Worm (Caenorhabditis elegans) whole organism, mixed stage, embryonic: Measurements from ENCODE around the gene try-14.

ENCODE experiments used
- M03D4.4 ChIP-seq: sonication (generic microtip); optimal IDR thresholded peaks from 2 replicates; lab custom pipeline; 2017; ENCODE audit warnings: mild to moderate bottlenecking, missing genetic modification characterization, missing compliant biosample characterization
- bed-3 ChIP-seq: fragments of 200-800 bp; sonication (Bioruptor generic); optimal IDR thresholded peaks from 3 replicates; lab custom pipeline; 2018; ENCODE audit warnings: mild to moderate bottlenecking, missing genetic modification characterization, moderate library complexity, missing compliant biosample characterization
- blmp-1 ChIP-seq: fragments of 150-350 bp; optimal IDR thresholded peaks from 2 replicates; lab custom pipeline; 2014; ENCODE audit warnings: missing biosample characterization, missing genetic modification characterization
- ceh-43 ChIP-seq: fragments of 200-800 bp; sonication (Bioruptor generic); optimal IDR thresholded peaks from 2 replicates; lab custom pipeline; 2018; ENCODE audit warnings: mild to moderate bottlenecking, missing genetic modification characterization, moderate library complexity, missing compliant biosample characterization
- ceh-83 ChIP-seq: fragments of 200-800 bp; sonication (Bioruptor generic); optimal IDR thresholded peaks from 2 replicates; lab custom pipeline; 2018; ENCODE audit warnings: mild to moderate bottlenecking, missing genetic modification characterization, missing compliant biosample characterization
- ces-1 ChIP-seq: fragments of 150-350 bp; optimal IDR thresholded peaks from 2 replicates; lab custom pipeline; 2014; ENCODE audit warnings: missing biosample characterization, missing genetic modification reagents, missing genetic modification characterization
- drap-1 ChIP-seq: fragments of 200-800 bp; sonication (Bioruptor generic); optimal IDR thresholded peaks from 3 replicates; lab custom pipeline; 2018; ENCODE audit warnings: mild to moderate bottlenecking, missing genetic modification characterization, missing compliant biosample characterization
- elt-1 ChIP-seq: sonication (generic microtip); optimal IDR thresholded peaks from 2 replicates; lab custom pipeline; 2017; ENCODE audit warnings: missing genetic modification characterization, mild to moderate bottlenecking, missing compliant biosample characterization, antibody characterized with exemption, moderate library complexity, borderline replicate concordance; ENCODE audit not compliant: insufficient read depth
- elt-3 ChIP-seq: fragments of 150-350 bp; optimal IDR thresholded peaks from 2 replicates; lab custom pipeline; 2014; ENCODE audit warnings: missing biosample characterization, missing genetic modification characterization
- flh-1 ChIP-seq: fragments of 200-800 bp; sonication (Bioruptor generic); optimal IDR thresholded peaks from 2 replicates; lab custom pipeline; 2018; ENCODE audit warnings: mild to moderate bottlenecking, missing genetic modification characterization, moderate library complexity, missing compliant biosample characterization
- hlh-1 ChIP-seq: fragments of 150-350 bp; optimal IDR thresholded peaks from 2 replicates; lab custom pipeline; 2014; ENCODE audit warnings: missing biosample characterization, missing genetic modification reagents, missing genetic modification characterization
- lin-32 ChIP-seq: fragments of 200-800 bp; sonication (Bioruptor generic); optimal IDR thresholded peaks from 2 replicates; lab custom pipeline; 2018; ENCODE audit warnings: mild to moderate bottlenecking, missing genetic modification characterization, missing compliant biosample characterization
- lsy-2 ChIP-seq: fragments of 150-350 bp; optimal IDR thresholded peaks from 2 replicates; lab custom pipeline; 2014; ENCODE audit warnings: missing biosample characterization, missing genetic modification characterization
- mep-1 ChIP-seq: fragments of 150-350 bp; optimal IDR thresholded peaks from 2 replicates; lab custom pipeline; 2017; ENCODE audit warnings: missing biosample characterization, missing genetic modification reagents, missing genetic modification characterization, inconsistent platforms
- mls-2 ChIP-seq: sonication (generic microtip); optimal IDR thresholded peaks from 2 replicates; lab custom pipeline; 2016; ENCODE audit warnings: mild to moderate bottlenecking, missing genetic modification characterization, moderate library complexity, missing compliant biosample characterization
- nhr-12 ChIP-seq: fragments of 150-350 bp; optimal IDR thresholded peaks from 2 replicates; lab custom pipeline; 2014; ENCODE audit warnings: missing biosample characterization, missing genetic modification characterization
- nhr-237 ChIP-seq: fragments of 150-350 bp; optimal IDR thresholded peaks from 2 replicates; lab custom pipeline; 2014; ENCODE audit warnings: missing biosample characterization, missing genetic modification characterization
- nhr-28 ChIP-seq: fragments of 150-350 bp; optimal IDR thresholded peaks from 2 replicates; lab custom pipeline; 2014; ENCODE audit warnings: missing biosample characterization, missing genetic modification characterization
- pha-4 ChIP-seq: fragments of 150-350 bp; optimal IDR thresholded peaks from 2 replicates; lab custom pipeline; 2018; ENCODE audit warnings: missing biosample characterization, missing genetic modification reagents, missing genetic modification characterization
- sem-2 ChIP-seq: fragments of 200-800 bp; sonication (Bioruptor generic); optimal IDR thresholded peaks from 2 replicates; lab custom pipeline; 2018; ENCODE audit warnings: mild to moderate bottlenecking, missing genetic modification characterization, missing compliant biosample characterization
- snpc-4 ChIP-seq: fragments of 150-350 bp; optimal IDR thresholded peaks from 2 replicates; lab custom pipeline; 2014; ENCODE audit warnings: missing biosample characterization, missing genetic modification characterization
- sptf-1 ChIP-seq: sonication (generic microtip); optimal IDR thresholded peaks from 2 replicates; lab custom pipeline; 2017; ENCODE audit warnings: mild to moderate bottlenecking, missing genetic modification characterization, moderate library complexity, missing compliant biosample characterization
- tbx-8 ChIP-seq: fragments of 200-800 bp; sonication (Bioruptor generic); optimal IDR thresholded peaks from 2 replicates; lab custom pipeline; 2018; ENCODE audit warnings: mild to moderate bottlenecking, missing genetic modification characterization, moderate library complexity, missing compliant biosample characterization
- unc-120 ChIP-seq: sonication (generic microtip); optimal IDR thresholded peaks from 2 replicates; lab custom pipeline; 2017; ENCODE audit warnings: missing genetic modification characterization, missing compliant biosample characterization; ENCODE audit not compliant: poor library complexity, severe bottlenecking
- unc-39 ChIP-seq: fragments of 150-350 bp; optimal IDR thresholded peaks from 2 replicates; lab custom pipeline; 2014; ENCODE audit warnings: missing biosample characterization, missing genetic modification characterization
- unc-62 ChIP-seq: fragments of 150-350 bp; optimal IDR thresholded peaks from 2 replicates; lab custom pipeline; 2014; ENCODE audit warnings: missing biosample characterization, missing genetic modification reagents, missing genetic modification characterization
- zip-8 ChIP-seq: fragments of 150-350 bp; optimal IDR thresholded peaks from 2 replicates; lab custom pipeline; 2014; ENCODE audit warnings: missing biosample characterization, missing genetic modification characterization
- ztf-11 ChIP-seq: fragments of 150-350 bp; optimal IDR thresholded peaks from 2 replicates; lab custom pipeline; 2014; ENCODE audit warnings: missing biosample characterization, missing genetic modification characterization

Gene try-14

DNA sequence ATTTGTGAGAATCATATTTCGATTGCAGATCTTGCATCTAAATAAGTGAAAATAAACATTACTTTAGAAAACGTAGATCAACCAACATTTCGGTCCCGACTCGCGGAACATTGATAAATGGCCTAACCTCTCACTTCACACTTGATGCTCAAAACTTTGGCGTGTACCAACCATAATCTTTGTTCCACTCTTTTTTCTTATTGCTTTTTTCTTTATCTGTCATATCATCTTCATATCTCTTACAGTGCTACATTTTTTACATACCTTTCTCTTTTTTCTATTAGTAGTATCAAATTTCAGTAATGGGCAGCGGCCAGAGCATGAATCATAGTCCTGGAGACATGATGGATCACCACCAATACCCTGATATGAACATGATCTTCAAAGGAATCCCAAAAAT, 29.9 kb upstream of the try-14 start, which contains the start of gene F46C8.3:
TSS of gene F46C8.3 (plus strand) at position 301 of the 400 bp plus-strand sequence.
- no peak for TF ChIP-seq ceh-83
- TF ChIP-seq, all 35 proteins: peak for 0

DNA sequence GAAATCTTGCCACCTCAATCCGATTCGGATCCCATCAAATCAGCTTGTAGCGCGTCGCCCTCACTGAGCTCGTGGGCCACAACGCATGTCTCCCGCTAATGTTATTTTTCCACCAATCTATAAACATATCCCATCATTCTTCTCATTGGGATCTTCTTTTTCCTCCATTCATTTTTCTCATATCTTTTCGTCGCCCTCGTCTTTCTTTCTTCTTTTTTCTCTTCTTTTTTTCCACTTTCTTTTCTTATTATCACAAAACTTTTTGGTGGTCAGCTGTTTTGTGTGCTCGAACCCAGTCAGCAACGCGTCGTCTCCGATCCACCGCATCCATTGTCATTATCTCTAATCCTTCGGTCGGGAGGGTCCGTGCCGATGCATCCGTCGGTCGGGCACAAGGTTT, 28.4 kb upstream of the try-14 start:
- TF ChIP-seq hlh-1 (tag; lab: Kevin White, UChicago), result peak; percentile 90
- TF ChIP-seq M03D4.4 (tag; lab: Kevin White, UChicago), result peak; percentile 34
- TF ChIP-seq lin-32, result no peak
- no peak for TF ChIP-seq snpc-4
- peak; percentile 18 for TF ChIP-seq unc-62 (GFP tag; lab: Kevin White, UChicago)
- TF ChIP-seq ces-1 (GFP tag; lab: Kevin White, UChicago), result peak; percentile 9
- peak; percentile 29 for TF ChIP-seq unc-120
- TF ChIP-seq drap-1 (GFP tag; lab: Kevin White, UChicago), result no peak

DNA sequence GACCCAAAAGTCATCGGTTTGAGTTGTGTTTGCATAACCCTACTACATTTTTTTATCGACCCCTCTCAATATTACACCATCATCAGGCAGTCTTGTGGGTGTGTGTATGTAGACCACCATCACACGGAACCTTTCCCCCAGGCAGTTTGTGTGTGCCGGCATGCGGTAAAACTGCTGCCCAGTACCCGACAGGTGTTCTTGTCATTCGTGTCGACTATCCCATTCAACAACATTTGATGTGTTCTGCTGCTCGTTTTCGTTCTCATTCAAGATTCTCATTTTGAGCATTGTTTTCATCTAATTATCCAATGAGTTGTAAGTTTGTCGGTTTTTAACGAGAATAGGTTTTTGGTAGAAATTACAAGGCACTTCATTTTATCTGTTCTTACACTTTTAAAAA, 27.2 kb upstream of the try-14 start:
- TF ChIP-seq hlh-1 (tag; lab: Kevin White, UChicago) (peak; percentile 88), snpc-4 (no peak)
- TF ChIP-seq, all 35 proteins: peak for 1

DNA sequence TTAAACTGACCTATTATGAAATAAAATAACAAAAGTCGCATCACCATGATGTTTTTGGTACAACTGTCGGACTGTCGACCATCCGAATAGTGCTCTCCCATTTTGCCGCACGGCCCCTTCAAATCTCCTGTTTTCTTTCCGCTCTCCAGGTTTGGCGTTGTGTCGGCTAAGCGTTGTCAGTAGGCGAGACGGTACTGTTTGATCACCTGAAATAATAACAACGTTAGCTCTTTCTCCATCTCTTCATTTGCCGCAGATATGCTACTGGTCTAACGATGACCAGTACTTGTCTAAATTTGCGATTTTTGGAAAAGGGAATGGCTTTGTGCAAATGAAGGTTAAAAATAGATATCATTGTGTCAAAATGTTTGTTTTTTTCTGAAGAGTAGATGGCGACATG, 24.2 kb upstream of the try-14 start, which contains the start of gene chts-1:
TSS of gene chts-1 (minus strand) at position 101 of the 400 bp plus-strand sequence.
- no peak for TF ChIP-seq nhr-28 (tag; lab: Kevin White, UChicago)
- TF ChIP-seq snpc-4, result no peak
- no peak for TF ChIP-seq mls-2 (tag; lab: Kevin White, UChicago)

DNA sequence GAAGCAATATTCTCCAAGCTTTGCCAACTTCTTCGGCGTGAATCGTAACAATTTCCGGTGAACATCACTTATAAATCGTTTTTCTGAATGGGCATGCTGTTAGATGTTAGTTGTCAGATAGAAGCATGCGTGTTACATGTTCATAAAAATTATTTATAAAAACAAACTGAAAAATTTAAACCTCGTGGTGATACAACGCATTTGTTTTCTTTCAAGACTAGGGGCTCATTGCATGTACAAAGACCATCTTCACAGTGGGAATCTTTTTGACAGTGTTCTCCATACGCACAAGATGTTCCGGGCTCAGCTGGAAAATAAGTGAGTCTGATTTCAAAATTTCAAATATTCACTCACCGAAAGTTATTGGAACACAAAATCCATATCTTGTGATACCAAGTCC, 17.3 kb upstream of the try-14 start:
- TF ChIP-seq zip-8 (tag; lab: Kevin White, UChicago) (no peak), unc-62 (GFP tag; lab: Kevin White, UChicago) (no peak), nhr-28 (tag; lab: Kevin White, UChicago) (no peak), unc-120 (no peak), mep-1 (tag; lab: Kevin White, UChicago) (no peak), lin-32 (no peak), ces-1 (GFP tag; lab: Kevin White, UChicago) (no peak), ceh-43 (GFP tag; lab: Kevin White, UChicago) (no peak), sptf-1 (tag; lab: Kevin White, UChicago) (no peak), bed-3 (no peak), ceh-83 (no peak), hlh-1 (tag; lab: Kevin White, UChicago) (no peak), flh-1 (GFP tag; lab: Kevin White, UChicago) (no peak), mls-2 (tag; lab: Kevin White, UChicago) (no peak), blmp-1 (tag; lab: Kevin White, UChicago) (no peak)

DNA sequence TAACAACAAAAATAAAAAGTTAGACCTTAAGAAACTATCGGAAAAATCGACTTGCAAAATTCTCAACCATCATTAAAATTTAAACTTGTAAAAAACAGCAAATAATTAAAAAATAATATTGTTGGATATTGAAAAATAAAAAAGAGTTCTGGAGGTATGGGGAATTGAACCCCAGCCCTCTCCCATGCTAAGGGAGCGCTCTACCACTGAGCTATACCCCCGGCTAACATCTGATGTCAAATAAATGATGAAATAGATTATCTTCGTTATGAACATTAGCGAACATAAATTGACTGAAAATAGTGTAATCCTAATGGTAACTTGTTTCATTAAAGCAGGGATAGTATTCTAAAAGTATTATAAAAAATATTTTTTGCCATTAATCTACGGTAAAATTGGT, 11.8 kb upstream of the try-14 start:
- TF ChIP-seq unc-120, result no peak
- no peak for TF ChIP-seq nhr-237
- no peak for TF ChIP-seq nhr-12 (tag; lab: Kevin White, UChicago)
- TF ChIP-seq nhr-28 (tag; lab: Kevin White, UChicago), result no peak
- TF ChIP-seq ztf-11, result no peak
- no peak for TF ChIP-seq tbx-8
- no peak for TF ChIP-seq mep-1 (tag; lab: Kevin White, UChicago)
- TF ChIP-seq unc-39 (tag; lab: Kevin White, UChicago), result no peak
- no peak for TF ChIP-seq sptf-1 (tag; lab: Kevin White, UChicago)
- TF ChIP-seq unc-62 (GFP tag; lab: Kevin White, UChicago), result no peak
- TF ChIP-seq blmp-1 (tag; lab: Kevin White, UChicago), result no peak
- no peak for TF ChIP-seq pha-4
- TF ChIP-seq mls-2 (tag; lab: Kevin White, UChicago), result no peak
- TF ChIP-seq zip-8 (tag; lab: Kevin White, UChicago), result no peak

DNA sequence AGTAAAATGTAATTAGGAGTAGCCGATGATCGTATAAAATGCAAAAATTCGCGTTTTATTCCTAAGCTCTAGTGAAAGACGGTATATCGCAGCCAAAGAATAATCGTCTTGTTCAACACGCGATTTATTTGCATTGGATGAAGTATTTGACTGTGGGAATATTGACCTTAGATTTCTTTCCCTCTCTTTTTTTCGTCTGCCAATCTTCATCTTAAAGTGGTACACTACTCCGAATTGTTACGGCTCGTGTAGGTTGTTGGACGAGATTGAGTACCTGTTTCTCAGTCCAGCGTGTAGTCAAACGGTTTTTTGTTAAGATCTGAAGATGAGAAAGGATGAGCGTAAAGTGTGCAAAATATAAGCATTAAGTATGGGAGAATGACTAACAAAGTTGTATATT, 11.1 kb upstream of the try-14 start, which contains the start of gene lgc-11:
TSS of gene lgc-11 (minus strand) at position 101 of the 400 bp plus-strand sequence.
- TF ChIP-seq elt-3 (tag; lab: Kevin White, UChicago), result no peak
- no peak for TF ChIP-seq zip-8 (tag; lab: Kevin White, UChicago)
- no peak for TF ChIP-seq unc-120
- TF ChIP-seq unc-62 (GFP tag; lab: Kevin White, UChicago), result no peak
- TF ChIP-seq unc-39 (tag; lab: Kevin White, UChicago), result no peak
- no peak for TF ChIP-seq nhr-12 (tag; lab: Kevin White, UChicago)
- TF ChIP-seq elt-1 (tag; lab: Kevin White, UChicago), result no peak
- no peak for TF ChIP-seq hlh-1 (tag; lab: Kevin White, UChicago)
- TF ChIP-seq ceh-43 (GFP tag; lab: Kevin White, UChicago), result no peak
- TF ChIP-seq nhr-28 (tag; lab: Kevin White, UChicago), result no peak
- no peak for TF ChIP-seq sptf-1 (tag; lab: Kevin White, UChicago)
- TF ChIP-seq lsy-2 (tag; lab: Kevin White, UChicago), result no peak
- TF ChIP-seq ces-1 (GFP tag; lab: Kevin White, UChicago), result no peak
- TF ChIP-seq sem-2 (GFP tag; lab: Kevin White, UChicago), result no peak
- no peak for TF ChIP-seq nhr-237
- TF ChIP-seq M03D4.4 (tag; lab: Kevin White, UChicago), result no peak
- no peak for TF ChIP-seq bed-3
